Worm (Caenorhabditis elegans): ENCODE results near the gene scl-19.
"Not testable (repeated sequence)": the region's sequence is repeated elsewhere in the genome, so short reads cannot be mapped to it uniquely, and the experiment has no call there.

The scl-19 gene

ce11 chrV:18750445-18750844 lies 18.7 kb downstream of the scl-19 start, which contains the start of the genes F11D11.21 and F11D11.12:
Gene F11D11.21 (minus strand): TSS chrV:18750545.
Gene F11D11.12 (minus strand): TSS chrV:18750682.
- TF ChIP-seq ztf-23 (GFP tag; IDR thresholded peaks at IDR 0.05) (0 out of 2 replicates have a peak, but pooled peaks have one; percentile 6), T22C8.4 (GFP tag; IDR thresholded peaks at IDR 0.05) (no peak)

- TF ChIP-seq ztf-29 (GFP tag; IDR thresholded peaks at IDR 0.05) (no peak), klf-2 (GFP tag; conservative IDR thresholded peaks at IDR 0.05) (no peak), flt-1 (GFP tag; IDR thresholded peaks at IDR 0.05) (no peak), ref-1 (GFP tag; conservative IDR thresholded peaks at IDR 0.05) (no peak), ztf-23 (GFP tag; IDR thresholded peaks at IDR 0.05) (no peak), T22C8.4 (GFP tag; IDR thresholded peaks at IDR 0.05) (no peak), tab-1 (GFP tag; IDR thresholded peaks at IDR 0.05) (no peak), cog-1 (tag; optimal IDR thresholded peaks at IDR 0.05) (no peak), med-1 (GFP tag; optimal IDR thresholded peaks at IDR 0.05; ENCODE audit: insufficient read depth) (no peak)
Observed at ce11 chrV:18753036-18753435, 21.2 kb downstream of the scl-19 start, which contains the start of gene F11D11.6. Gene F11D11.6 (minus strand): TSS chrV:18753136.

ce11 chrV:18754328-18754727 lies 22.5 kb downstream of the scl-19 start, which contains the start of gene clec-254:
Gene clec-254 (minus strand): TSS chrV:18754428.
- TF ChIP-seq ztf-23 (GFP tag; IDR thresholded peaks at IDR 0.05); med-1 (GFP tag; optimal IDR thresholded peaks at IDR 0.05; ENCODE audit: insufficient read depth); tab-1 (GFP tag; IDR thresholded peaks at IDR 0.05): not testable (repeated sequence)

- TF ChIP-seq cog-1 (tag; optimal IDR thresholded peaks at IDR 0.05) (no peak), ref-1 (GFP tag; conservative IDR thresholded peaks at IDR 0.05) (no peak), ztf-23 (GFP tag; IDR thresholded peaks at IDR 0.05) (no peak)
Observed at ce11 chrV:18760174-18760573, 28.4 kb downstream of the scl-19 start, which contains the start of gene F11D11.3. Gene F11D11.3 (minus strand): TSS chrV:18760274.

- no peak for TF ChIP-seq tab-1 (GFP tag; IDR thresholded peaks at IDR 0.05)
- TF ChIP-seq T22C8.4 (GFP tag; IDR thresholded peaks at IDR 0.05) = no peak
- TF ChIP-seq flt-1 (GFP tag; IDR thresholded peaks at IDR 0.05) = no peak
- no peak for TF ChIP-seq ztf-29 (GFP tag; IDR thresholded peaks at IDR 0.05)
- TF ChIP-seq med-1 (GFP tag; optimal IDR thresholded peaks at IDR 0.05; ENCODE audit: insufficient read depth) = no peak
- no peak for TF ChIP-seq ref-1 (GFP tag; conservative IDR thresholded peaks at IDR 0.05)
Observed at ce11 chrV:18761078-18761477, 29.3 kb downstream of the scl-19 start, which contains the start of gene F11D11.4. Gene F11D11.4 (plus strand): TSS chrV:18761378.

ce11 chrV:18762044-18762443 lies 30.3 kb downstream of the scl-19 start, which contains the start of gene F11D11.22:
Gene F11D11.22 (plus strand): TSS chrV:18762344.
- TF ChIP-seq klf-2 (GFP tag; conservative IDR thresholded peaks at IDR 0.05); T22C8.4 (GFP tag; IDR thresholded peaks at IDR 0.05); med-1 (GFP tag; optimal IDR thresholded peaks at IDR 0.05; ENCODE audit: insufficient read depth): not testable (repeated sequence)

- no peak for TF ChIP-seq cog-1 (tag; optimal IDR thresholded peaks at IDR 0.05)
- TF ChIP-seq ref-1 (GFP tag; conservative IDR thresholded peaks at IDR 0.05) = no peak
- TF ChIP-seq med-1 (GFP tag; optimal IDR thresholded peaks at IDR 0.05; ENCODE audit: insufficient read depth) = no peak
- no peak for TF ChIP-seq flt-1 (GFP tag; IDR thresholded peaks at IDR 0.05)
- no peak for TF ChIP-seq klf-2 (GFP tag; conservative IDR thresholded peaks at IDR 0.05)
- no peak for TF ChIP-seq tab-1 (GFP tag; IDR thresholded peaks at IDR 0.05)
- no peak for TF ChIP-seq ztf-29 (GFP tag; IDR thresholded peaks at IDR 0.05)
- no peak for TF ChIP-seq ztf-23 (GFP tag; IDR thresholded peaks at IDR 0.05)
- TF ChIP-seq T22C8.4 (GFP tag; IDR thresholded peaks at IDR 0.05) = no peak
Observed at ce11 chrV:18769902-18770301, 38.1 kb downstream of the scl-19 start.

- TF ChIP-seq cog-1 (tag; optimal IDR thresholded peaks at IDR 0.05) (no peak), flt-1 (GFP tag; IDR thresholded peaks at IDR 0.05) (no peak), ztf-23 (GFP tag; IDR thresholded peaks at IDR 0.05) (no peak), tab-1 (GFP tag; IDR thresholded peaks at IDR 0.05) (no peak), med-1 (GFP tag; optimal IDR thresholded peaks at IDR 0.05; ENCODE audit: insufficient read depth) (no peak), ref-1 (GFP tag; conservative IDR thresholded peaks at IDR 0.05) (no peak), klf-2 (GFP tag; conservative IDR thresholded peaks at IDR 0.05) (no peak)
Observed at ce11 chrV:18770623-18771022, 38.8 kb downstream of the scl-19 start, which contains the start of gene clec-255. Gene clec-255 (minus strand): TSS chrV:18770723.

- TF ChIP-seq tab-1 (GFP tag; IDR thresholded peaks at IDR 0.05) (no peak), med-1 (GFP tag; optimal IDR thresholded peaks at IDR 0.05; ENCODE audit: insufficient read depth) (no peak), ztf-29 (GFP tag; IDR thresholded peaks at IDR 0.05) (no peak), T22C8.4 (GFP tag; IDR thresholded peaks at IDR 0.05) (no peak)
Observed at ce11 chrV:18771390-18771789, 39.6 kb downstream of the scl-19 start, which contains the start of gene clec-256. Gene clec-256 (plus strand): TSS chrV:18771690.

- TF ChIP-seq klf-2 (GFP tag; conservative IDR thresholded peaks at IDR 0.05) (no peak), med-1 (GFP tag; optimal IDR thresholded peaks at IDR 0.05; ENCODE audit: insufficient read depth) (no peak)
Observed at ce11 chrV:18771804-18772386, 40.1 kb downstream of the scl-19 start.

ce11 chrV:18772761-18773160 lies 41.0 kb downstream of the scl-19 start, which contains the start of gene clec-257:
Gene clec-257 (plus strand): TSS chrV:18773061.
- TF ChIP-seq flt-1 (GFP tag; IDR thresholded peaks at IDR 0.05) (no peak), med-1 (GFP tag; optimal IDR thresholded peaks at IDR 0.05; ENCODE audit: insufficient read depth) (no peak), cog-1 (tag; optimal IDR thresholded peaks at IDR 0.05) (no peak), T22C8.4 (GFP tag; IDR thresholded peaks at IDR 0.05) (no peak), klf-2 (GFP tag; conservative IDR thresholded peaks at IDR 0.05) (no peak), ref-1 (GFP tag; conservative IDR thresholded peaks at IDR 0.05) (no peak), tab-1 (GFP tag; IDR thresholded peaks at IDR 0.05) (no peak), ztf-23 (GFP tag; IDR thresholded peaks at IDR 0.05) (no peak), ztf-29 (GFP tag; IDR thresholded peaks at IDR 0.05) (no peak)
